Worm (Caenorhabditis elegans): ENCODE results near the gene F41E6.12.

DNA sequence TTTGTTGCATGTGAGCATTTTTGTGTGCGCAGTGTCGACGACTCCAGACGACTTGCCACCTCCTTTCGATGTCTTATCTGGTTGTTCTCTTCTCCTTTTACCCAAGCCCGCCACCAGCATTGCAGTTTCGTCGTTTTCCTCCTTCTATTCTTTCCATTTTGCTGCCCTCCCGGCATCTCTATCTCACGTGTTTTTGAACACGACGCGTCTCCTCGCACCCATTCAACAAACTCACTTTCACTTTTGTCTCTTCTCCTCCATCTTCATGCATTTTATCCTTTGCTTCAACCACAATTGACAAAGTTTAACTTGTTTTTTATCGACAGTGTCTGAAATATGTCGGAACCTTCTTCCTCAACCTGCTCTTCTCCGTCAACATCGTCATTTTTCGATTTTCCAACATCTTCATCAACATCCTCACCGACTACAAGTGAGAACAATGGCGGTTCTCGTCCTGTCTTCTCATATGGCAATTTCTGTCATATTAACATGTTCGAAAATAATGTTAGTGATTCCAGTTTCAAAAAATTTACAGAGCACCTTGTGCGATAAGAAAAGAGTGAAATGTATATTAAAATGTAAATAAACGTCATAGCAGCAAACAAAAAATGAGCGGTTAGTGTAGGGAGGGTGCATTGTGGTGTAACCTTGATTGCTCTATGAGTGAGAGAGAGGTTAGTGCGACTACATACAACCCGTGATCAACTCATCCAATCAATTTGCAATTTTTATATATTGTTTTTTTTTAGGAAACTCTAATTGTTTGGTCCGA, 18.1 kb downstream of the F41E6.12 start, which contains the start of gene fip-4:
- TF ChIP-seq zag-1 (tag; optimal IDR thresholded peaks at IDR 0.05) (no peak), nhr-12 (tag; optimal IDR thresholded peaks at IDR 0.05) (no peak), elt-3 (tag; optimal IDR thresholded peaks at IDR 0.05) (no peak)

All from whole organism, L2 larva.